Fruit fly (Drosophila melanogaster): ENCODE measurements around the gene lz.

lz gene

DNA sequence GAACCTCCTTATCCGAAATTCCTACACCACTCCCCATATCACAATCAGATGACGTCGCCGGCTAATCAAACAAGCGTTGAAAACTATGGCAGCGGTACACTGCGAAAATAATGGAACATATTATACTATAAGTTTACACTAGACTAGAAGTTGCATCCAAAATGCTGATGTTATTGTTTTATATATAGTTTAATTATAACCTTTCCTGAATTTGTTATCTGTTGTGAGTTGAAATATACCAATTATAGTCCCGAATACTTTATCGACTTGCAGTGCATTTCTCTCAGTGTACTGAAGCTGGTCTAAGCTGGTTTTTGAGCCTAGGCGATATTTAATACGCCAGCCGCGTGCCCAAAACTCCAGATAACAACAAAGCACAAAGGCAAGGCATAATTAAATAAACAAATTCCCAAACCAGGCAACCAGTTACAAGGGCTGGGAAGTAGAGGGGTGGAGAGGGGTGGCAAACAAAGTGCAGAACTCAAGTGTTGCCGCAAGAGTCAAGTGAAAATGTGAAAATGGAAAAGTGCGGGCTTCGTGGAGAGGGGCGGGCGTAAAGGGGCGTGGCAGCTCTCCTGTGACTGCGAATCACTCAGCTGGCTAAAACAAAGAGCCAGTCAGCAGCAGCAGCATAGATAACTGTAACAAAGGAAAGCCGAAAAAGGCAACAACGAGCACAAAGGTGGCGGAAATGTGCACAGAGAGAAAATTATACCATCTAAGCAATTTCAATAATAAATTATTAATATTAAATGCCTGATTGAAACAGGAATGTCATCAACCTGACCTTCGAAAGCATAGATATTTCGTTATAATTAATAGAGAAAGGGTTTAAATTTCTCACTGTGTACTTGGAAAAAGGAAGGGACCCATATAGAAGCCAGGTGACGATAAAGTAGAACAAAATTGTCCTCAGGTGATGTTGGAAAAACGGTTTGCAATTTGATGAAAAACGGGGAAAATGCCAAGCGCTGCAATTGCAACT is 68.0 kb downstream of the lz start (continued):
- TF ChIP-seq insv (GFP tag; optimal IDR thresholded peaks at IDR 0.05) (no peak), Blimp-1 (GFP tag; optimal IDR thresholded peaks at IDR 0.05) (peak; percentile 81), CG15269 (tag; optimal IDR thresholded peaks at IDR 0.05) (peak; percentile 87), NfI (GFP tag; optimal IDR thresholded peaks at IDR 0.05) (peak; percentile 80), HLH4C (GFP tag; IDR thresholded peaks at IDR 0.05; ENCODE audit: partially characterized antibody) (no peak), ash1 (GFP tag; optimal IDR thresholded peaks at IDR 0.05) (no peak), twi (tag; optimal IDR thresholded peaks at IDR 0.05) (peak; percentile 31), Ets65A (GFP tag) (peak; percentile 93), CG9932 (GFP tag; IDR thresholded peaks at IDR 0.05) (peak; percentile 86), slou (GFP tag; optimal IDR thresholded peaks at IDR 0.05) (peak; percentile 67), HLHmδ (GFP tag; optimal IDR thresholded peaks at IDR 0.05) (no peak), mirr (GFP tag; optimal IDR thresholded peaks at IDR 0.05) (peak; percentile 45), CG11504 (tag; optimal IDR thresholded peaks at IDR 0.05) (peak; percentile 90), phol (tag; optimal IDR thresholded peaks at IDR 0.05) (peak; percentile 84), CG6854 (GFP tag; optimal IDR thresholded peaks at IDR 0.05) (peak; percentile 75), croc (GFP tag; conservative IDR thresholded peaks at IDR 0.05) (peak; percentile 50), gsb-n (tag; optimal IDR thresholded peaks at IDR 0.05) (peak; percentile 69), CG30020 (tag; optimal IDR thresholded peaks at IDR 0.05) (peak; percentile 2), luna (GFP tag; optimal IDR thresholded peaks at IDR 0.05) (peak; percentile 61), stc (GFP tag; IDR thresholded peaks at IDR 0.05) (peak; percentile 81), sr (GFP tag; IDR thresholded peaks at IDR 0.05) (no peak), TFAM (GFP tag; optimal IDR thresholded peaks at IDR 0.05) (no peak), CG2116 (GFP tag; optimal IDR thresholded peaks at IDR 0.05) (peak; percentile 4), Opbp (GFP tag; IDR thresholded peaks at IDR 0.05; ENCODE audit: partially characterized antibody) (no peak), fd64A (GFP tag; optimal IDR thresholded peaks at IDR 0.05) (peak; percentile 19), Med (GFP tag) (peak; percentile 96), CG7271 (tag; optimal IDR thresholded peaks at IDR 0.05) (no peak), zen (tag; optimal IDR thresholded peaks at IDR 0.05) (peak; percentile 59), ham (GFP tag; IDR thresholded peaks at IDR 0.05) (0 out of 2 replicates have a peak, but pooled peaks have one; percentile 50), nerfin-1 (tag; optimal IDR thresholded peaks at IDR 0.05) (peak; percentile 70), CG2120 (GFP tag; optimal IDR thresholded peaks at IDR 0.05) (peak; percentile 90), CG4282 (GFP tag; optimal IDR thresholded peaks at IDR 0.05) (no peak), CG30431 (GFP tag; optimal IDR thresholded peaks at IDR 0.05) (peak; percentile 64), cad (GFP tag; optimal IDR thresholded peaks at IDR 0.05) (no peak), ato (GFP tag; IDR thresholded peaks at IDR 0.05; ENCODE audit: partially characterized antibody) (no peak), CG11085 (GFP tag; IDR thresholded peaks at IDR 0.05) (peak; percentile 80), dimm (GFP tag; IDR thresholded peaks at IDR 0.05) (no peak), ase (GFP tag; IDR thresholded peaks at IDR 0.05) (peak; percentile 45; the same call in 1 of the 3 replicates), Dip2 (GFP tag; IDR thresholded peaks at IDR 0.05) (no peak), HLH3B (GFP tag; IDR thresholded peaks at IDR 0.05) (peak; percentile 88), CG17612 (GFP tag; IDR thresholded peaks at IDR 0.05) (peak; percentile 50; the same call in 1 of the 2 replicates), fd96Cb (tag; optimal IDR thresholded peaks at IDR 0.05) (peak; percentile 83), CG1792 (GFP tag; optimal IDR thresholded peaks at IDR 0.05) (peak; percentile 65), CG1603 (tag; optimal IDR thresholded peaks at IDR 0.05) (peak; percentile 87), her (GFP tag; optimal IDR thresholded peaks at IDR 0.05) (peak; percentile 40), CG10543 (GFP tag; optimal IDR thresholded peaks at IDR 0.05) (peak; percentile 70), CoRest (tag; optimal IDR thresholded peaks at IDR 0.05) (peak; percentile 86), dpn (GFP tag; optimal IDR thresholded peaks at IDR 0.05) (peak; percentile 77 to 78)

Measured in whole organism, embryonic.